Fruit fly (Drosophila melanogaster): ENCODE data around the gene CG15478.

Gene CG15478

dm6 chrX:7708942-7709707 lies 8.6 kb downstream of the CG15478 start, which contains the start of gene CHES-1-like:
Gene CHES-1-like, minus strand, starts transcription at chrX:7709385.
- no peak for TF ChIP-seq CTCF (optimal IDR thresholded peaks at IDR 0.05)

dm6 chrX:7707350-7708241 lies 10.1 kb downstream of the CG15478 start:
- TF ChIP-seq CG8478 (optimal IDR thresholded peaks at IDR 0.05) (no peak), CTCF (optimal IDR thresholded peaks at IDR 0.05) (no peak)

- TF ChIP-seq CG8478 (optimal IDR thresholded peaks at IDR 0.05) = no peak
- no peak for TF ChIP-seq CTCF (optimal IDR thresholded peaks at IDR 0.05)
These were observed 11.1 kb downstream of the CG15478 start for dm6 chrX:7706398-7707349.

- TF ChIP-seq CG8478 (optimal IDR thresholded peaks at IDR 0.05) (peak; percentile 24), CTCF (optimal IDR thresholded peaks at IDR 0.05) (no peak)
These were observed 12.3 kb downstream of the CG15478 start for dm6 chrX:7705175-7706097.

- TF ChIP-seq CTCF (optimal IDR thresholded peaks at IDR 0.05) (no peak), CG8478 (optimal IDR thresholded peaks at IDR 0.05) (no peak)
These were observed 13.2 kb downstream of the CG15478 start for dm6 chrX:7704262-7705174.

- no peak for TF ChIP-seq CG8478 (optimal IDR thresholded peaks at IDR 0.05)
- TF ChIP-seq CTCF (optimal IDR thresholded peaks at IDR 0.05) = no peak
These were observed 13.9 kb downstream of the CG15478 start for dm6 chrX:7703865-7704221.

- no peak for TF ChIP-seq CTCF (optimal IDR thresholded peaks at IDR 0.05)
- TF ChIP-seq CG8478 (optimal IDR thresholded peaks at IDR 0.05) = no peak
These were observed 15.4 kb downstream of the CG15478 start for dm6 chrX:7702160-7702907.

- no peak for TF ChIP-seq CTCF (optimal IDR thresholded peaks at IDR 0.05)
- no peak for TF ChIP-seq CG8478 (optimal IDR thresholded peaks at IDR 0.05)
These were observed 16.3 kb downstream of the CG15478 start for dm6 chrX:7701282-7702078.

dm6 chrX:7700239-7700793 lies 17.4 kb downstream of the CG15478 start:
- TF ChIP-seq CG8478 (optimal IDR thresholded peaks at IDR 0.05) (no peak), CTCF (optimal IDR thresholded peaks at IDR 0.05) (no peak)

- no peak for TF ChIP-seq CG8478 (optimal IDR thresholded peaks at IDR 0.05)
- no peak for TF ChIP-seq CTCF (optimal IDR thresholded peaks at IDR 0.05)
These were observed 18.0 kb downstream of the CG15478 start for dm6 chrX:7699584-7700238.
